Worm (Caenorhabditis elegans) whole organism, young adult: ENCODE data around the gene pap-1.
A peak's percentile ranks its signal among the peaks of the same experiment; 100 is the strongest.

Experiments used
- B0035.1 ChIP-seq: sonication (generic microtip); optimal IDR thresholded peaks from 2 replicates; lab custom pipeline; 2016; ENCODE audit warnings: missing genetic modification characterization, mild to moderate bottlenecking, missing compliant biosample characterization, missing genotype, missing genetic modification reagents
- F10E7.11 ChIP-seq: sonication (generic microtip); optimal IDR thresholded peaks from 2 replicates; lab custom pipeline; 2017; ENCODE audit warnings: mild to moderate bottlenecking, missing genetic modification characterization, moderate library complexity, missing compliant biosample characterization
- F33H1.4 ChIP-seq: fragments of 200-800 bp; sonication (Bioruptor generic); IDR thresholded peaks from 2 replicates; pipeline ENCODE4 v1.3.6; 2022; ENCODE audit warnings: missing genetic modification reagents, missing genetic modification characterization, missing compliant biosample characterization
- F37B4.10 ChIP-seq: fragments of 200-800 bp; sonication (Bioruptor generic); IDR thresholded peaks from 2 replicates; pipeline ENCODE4 v1.3.6; 2022; ENCODE audit warnings: missing genetic modification characterization, missing compliant biosample characterization
- Y79H2A.3 ChIP-seq: fragments of 200-800 bp; sonication (Bioruptor generic); conservative IDR thresholded peaks from 2 replicates; pipeline ENCODE4 v1.3.6; 2022; ENCODE audit warnings: missing genetic modification reagents, missing genetic modification characterization, missing compliant biosample characterization
- ZK185.1 ChIP-seq: sonication (generic microtip); optimal IDR thresholded peaks from 2 replicates; lab custom pipeline; 2016; ENCODE audit warnings: mild to moderate bottlenecking, missing genetic modification characterization, missing compliant biosample characterization; ENCODE audit not compliant: poor library complexity, severe bottlenecking
- attf-5 ChIP-seq: fragments of 200-800 bp; sonication (Bioruptor generic); optimal IDR thresholded peaks from 2 replicates; lab custom pipeline; 2018; ENCODE audit warnings: mild to moderate bottlenecking, missing genetic modification characterization, missing compliant biosample characterization
- attf-6 ChIP-seq: fragments of 200-800 bp; sonication (Bioruptor generic); IDR thresholded peaks from 2 replicates; pipeline ENCODE4 v1.3.6; 2022; ENCODE audit warnings: missing genetic modification reagents, missing genetic modification characterization, missing compliant biosample characterization
- bed-1 ChIP-seq: fragments of 200-800 bp; sonication (Bioruptor generic); IDR thresholded peaks from 2 replicates; pipeline ENCODE4 v1.3.6; 2022; ENCODE audit warnings: missing genetic modification reagents, missing genetic modification characterization, missing compliant biosample characterization
- cebp-1 ChIP-seq, 2 experiments: fragments of 200-800 bp in 1 of 2; sonication (Bioruptor generic) in 1 of 2; sonication (generic microtip) in 1 of 2; IDR thresholded peaks in 1 of 2; optimal IDR thresholded peaks in 1 of 2; 2 replicates each; pipeline versions ENCODE4 v1.3.6 to Lab custom; 2017 to 2022; ENCODE audit warnings: missing compliant biosample characterization in 2 of 2, missing genetic modification characterization in 2 of 2, mild to moderate bottlenecking in 1 of 2, missing genetic modification reagents in 1 of 2, moderate library complexity in 1 of 2
- ceh-58 ChIP-seq: fragments of 200-800 bp; sonication (Bioruptor generic); IDR thresholded peaks from 2 replicates; pipeline ENCODE4 v1.3.6; 2022; ENCODE audit warnings: missing genetic modification characterization, missing compliant biosample characterization
- ceh-79 ChIP-seq: sonication (generic microtip); optimal IDR thresholded peaks from 2 replicates; lab custom pipeline; 2017; ENCODE audit warnings: mild to moderate bottlenecking, missing genetic modification characterization, missing compliant biosample characterization
- dox-1 ChIP-seq: fragments of 200-800 bp; sonication (Bioruptor generic); IDR thresholded peaks from 2 replicates; pipeline ENCODE4 v1.3.6; 2022; ENCODE audit warnings: missing genetic modification reagents, missing genetic modification characterization, missing compliant biosample characterization
- egl-18 ChIP-seq: fragments of 200-800 bp; sonication (Bioruptor generic); IDR thresholded peaks from 2 replicates; pipeline ENCODE4 v1.3.6; 2022; ENCODE audit warnings: missing genetic modification reagents, missing genetic modification characterization, missing compliant biosample characterization
- egl-44 ChIP-seq: fragments of 200-800 bp; sonication (Bioruptor generic); IDR thresholded peaks from 2 replicates; pipeline ENCODE4 v1.3.6; 2022; ENCODE audit warnings: missing genetic modification reagents, missing genetic modification characterization, missing compliant biosample characterization
- hmg-1.2 ChIP-seq: fragments of 200-800 bp; sonication (Bioruptor generic); IDR thresholded peaks from 2 replicates; pipeline ENCODE4 v1.3.6; 2022; ENCODE audit warnings: missing genetic modification reagents, missing genetic modification characterization, missing compliant biosample characterization
- lin-26 ChIP-seq: fragments of 200-800 bp; sonication (Bioruptor generic); IDR thresholded peaks from 2 replicates; pipeline ENCODE4 v1.3.6; 2022; ENCODE audit warnings: missing genetic modification reagents, missing genetic modification characterization, missing compliant biosample characterization
- lin-35 ChIP-seq, 3 experiments: fragments of 150-350 bp in 2 of 3; sonication (generic microtip) in 1 of 3; optimal IDR thresholded peaks; 2 replicates each; lab custom pipeline; 2014 to 2018; ENCODE audit warnings: missing biosample characterization in 3 of 3, missing genetic modification characterization in 3 of 3, missing genetic modification reagents in 3 of 3
- madf-8 ChIP-seq: fragments of 200-800 bp; sonication (Bioruptor generic); conservative IDR thresholded peaks from 2 replicates; pipeline ENCODE4 v1.3.6; 2022; ENCODE audit warnings: missing genetic modification reagents, missing genetic modification characterization, missing compliant biosample characterization
- nhr-179 ChIP-seq: sonication (generic microtip); optimal IDR thresholded peaks from 2 replicates; lab custom pipeline; 2016; ENCODE audit warnings: mild to moderate bottlenecking, missing genetic modification characterization, missing compliant biosample characterization
- nhr-27 ChIP-seq: fragments of 200-800 bp; sonication (Bioruptor generic); optimal IDR thresholded peaks from 2 replicates; lab custom pipeline; 2018; ENCODE audit warnings: mild to moderate bottlenecking, missing genetic modification characterization, moderate library complexity, missing compliant biosample characterization
- nhr-80 ChIP-seq: sonication (generic microtip); optimal IDR thresholded peaks from 2 replicates; lab custom pipeline; 2016; ENCODE audit warnings: missing genetic modification characterization, missing compliant biosample characterization
- pha-4 ChIP-seq: fragments of 150-350 bp; sonication (generic microtip); optimal IDR thresholded peaks from 2 replicates; lab custom pipeline; 2014; ENCODE audit warnings: missing biosample characterization, missing genetic modification reagents, missing genetic modification characterization
- rec-8 ChIP-seq, 2 experiments: sonication (generic microtip); optimal IDR thresholded peaks; 2 replicates each; lab custom pipeline; 2016; ENCODE audit warnings: mild to moderate bottlenecking in 2 of 2, missing genetic modification characterization in 2 of 2, missing genetic modification reagents in 2 of 2, missing genotype in 2 of 2, missing biosample characterization in 1 of 2, missing compliant biosample characterization in 1 of 2, moderate library complexity in 1 of 2
- snpc-3.4 ChIP-seq: sonication (generic microtip); optimal IDR thresholded peaks from 2 replicates; lab custom pipeline; 2017; ENCODE audit warnings: missing genetic modification characterization, mild to moderate bottlenecking, missing compliant biosample characterization, antibody characterized with exemption, moderate library complexity, missing genotype, missing genetic modification reagents
- snpc-4 ChIP-seq, 5 experiments: fragments of 150-350 bp in 1 of 5; sonication (generic microtip) in 4 of 5; optimal IDR thresholded peaks; 2 replicates each; lab custom pipeline; 2014 to 2018; ENCODE audit warnings: missing genetic modification characterization in 5 of 5, missing biosample characterization in 3 of 5, antibody characterized with exemption in 2 of 5, mild to moderate bottlenecking in 2 of 5, missing compliant biosample characterization in 2 of 5, missing genotype in 2 of 5, moderate library complexity in 2 of 5, missing genetic modification reagents in 1 of 5
- sptf-2 ChIP-seq: fragments of 200-800 bp; sonication (Bioruptor generic); optimal IDR thresholded peaks from 2 replicates; lab custom pipeline; 2018; ENCODE audit warnings: mild to moderate bottlenecking, missing genetic modification characterization, missing compliant biosample characterization
- tlf-1 ChIP-seq: fragments of 200-800 bp; sonication (Bioruptor generic); optimal IDR thresholded peaks from 2 replicates; lab custom pipeline; 2018; ENCODE audit warnings: mild to moderate bottlenecking, missing genetic modification characterization, missing compliant biosample characterization
- unc-130 ChIP-seq: sonication (generic microtip); optimal IDR thresholded peaks from 2 replicates; lab custom pipeline; 2016; ENCODE audit warnings: missing genetic modification reagents, missing genetic modification characterization, missing compliant biosample characterization
- xnd-1 ChIP-seq: sonication (generic microtip); optimal IDR thresholded peaks from 2 replicates; lab custom pipeline; 2016; ENCODE audit warnings: missing genotype, missing genetic modification reagents, missing genetic modification characterization, missing compliant biosample characterization
- zfh-2 ChIP-seq: fragments of 200-800 bp; sonication (Bioruptor generic); conservative IDR thresholded peaks from 2 replicates; pipeline ENCODE4 v1.3.6; 2022; ENCODE audit warnings: missing genetic modification reagents, missing genetic modification characterization, missing compliant biosample characterization
- zim-3 ChIP-seq: sonication (generic microtip); optimal IDR thresholded peaks from 2 replicates; lab custom pipeline; 2017; ENCODE audit warnings: mild to moderate bottlenecking, missing genetic modification characterization, moderate library complexity, missing compliant biosample characterization
- ztf-25 ChIP-seq: fragments of 200-800 bp; sonication (Bioruptor generic); IDR thresholded peaks from 2 replicates; pipeline ENCODE4 v1.3.6; 2022; ENCODE audit warnings: missing genetic modification reagents, missing genetic modification characterization, missing compliant biosample characterization
- ztf-3 ChIP-seq: fragments of 200-800 bp; sonication (Bioruptor generic); optimal IDR thresholded peaks from 2 replicates; lab custom pipeline; 2018; ENCODE audit warnings: mild to moderate bottlenecking, missing genetic modification characterization, missing compliant biosample characterization
- ztf-6 ChIP-seq: fragments of 200-800 bp; sonication (Bioruptor generic); IDR thresholded peaks from 2 replicates; pipeline ENCODE4 v1.3.6; 2022; ENCODE audit warnings: missing genetic modification reagents, missing genetic modification characterization, missing compliant biosample characterization

Gene pap-1

DNA sequence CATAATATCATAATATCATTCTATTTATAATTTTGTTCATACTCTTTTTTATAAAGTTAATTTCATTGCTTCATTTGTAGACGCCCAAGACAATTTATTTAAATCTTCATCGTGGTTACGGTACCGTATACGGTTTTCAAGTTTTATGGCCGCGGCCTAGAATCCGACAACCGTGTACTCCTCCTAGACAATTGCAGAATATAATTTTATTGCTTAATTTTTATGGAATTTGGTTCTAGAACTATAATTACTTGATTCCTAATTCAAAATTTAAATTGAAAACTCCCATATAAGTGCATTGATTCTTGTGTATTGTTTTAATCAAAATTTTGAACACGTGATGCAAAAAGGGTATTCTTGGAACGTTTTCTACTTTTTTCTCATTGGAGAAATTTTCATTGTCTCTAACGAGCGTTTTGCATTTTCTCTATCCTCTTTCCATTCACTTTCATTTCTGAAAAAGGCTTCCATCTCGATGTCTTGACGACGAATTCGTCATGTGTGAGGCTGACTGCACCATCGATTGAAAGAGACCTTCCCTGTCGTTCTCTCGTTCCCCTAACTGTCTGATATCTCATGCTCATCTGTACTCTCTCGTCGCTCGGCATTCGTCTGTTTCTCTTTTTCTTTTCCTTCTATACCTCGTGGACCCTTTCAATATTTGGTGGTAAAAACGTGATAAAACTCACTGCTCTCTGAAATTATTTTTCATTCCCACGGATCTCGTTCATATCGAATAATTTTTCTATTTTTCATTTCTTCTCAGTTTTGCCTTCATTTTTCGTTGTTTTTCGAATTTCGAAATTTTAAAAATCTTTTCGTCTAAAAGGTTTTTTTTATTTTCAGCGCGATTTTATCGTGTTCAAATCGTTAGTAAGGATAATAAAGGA lies at the start of gene pap-1:
Gene pap-1, plus strand, starts transcription at position 840 of the 890 bp plus-strand sequence.
- TF ChIP-seq dox-1 (GFP tag; lab: Robert Waterston, UW) (0 out of 2 replicates have a peak, but pooled peaks have one; percentile 39), ceh-79 (tag; lab: Kevin White, UChicago) (no peak), unc-130 (GFP tag; lab: Kevin White, UChicago) (peak; percentile 22), hmg-1.2 (peak; percentile 97), pha-4 (no peak), nhr-27 (tag; lab: Kevin White, UChicago) (no peak), ztf-25 (GFP tag; lab: Robert Waterston, UW) (no peak), cebp-1 (GFP tag; IDR thresholded peaks at IDR 0.05; lab: Robert Waterston, UW) (no peak), cebp-1 (tag; optimal IDR thresholded peaks at IDR 0.05; lab: Kevin White, UChicago) (peak; percentile 41), attf-5 (GFP tag; lab: Kevin White, UChicago) (peak; percentile 66)

- TF ChIP-seq madf-8 (GFP tag; lab: Robert Waterston, UW) (no peak), ZK185.1 (no peak), xnd-1 (tag; lab: Kevin White, UChicago) (no peak), F33H1.4 (no peak), zfh-2 (GFP tag; lab: Robert Waterston, UW) (no peak), tlf-1 (GFP tag; lab: Kevin White, UChicago) (no peak), ceh-58 (GFP tag; lab: Robert Waterston, UW) (no peak), Y79H2A.3 (GFP tag; lab: Robert Waterston, UW) (no peak), ceh-79 (tag; lab: Kevin White, UChicago) (no peak), lin-35 (GFP tag; optimal IDR thresholded peaks at IDR 0.05; lab: Kevin White, UChicago) (no peak), F37B4.10 (GFP tag; lab: Robert Waterston, UW) (no peak), sptf-2 (GFP tag; lab: Kevin White, UChicago) (no peak), bed-1 (no peak), B0035.1 (tag; lab: Kevin White, UChicago) (no peak), attf-6 (no peak), nhr-179 (tag; lab: Kevin White, UChicago) (no peak), snpc-4 (GFP tag; optimal IDR thresholded peaks at IDR 0.05; lab: Kevin White, UChicago) (no peak), snpc-4 (tag; optimal IDR thresholded peaks at IDR 0.05; lab: Kevin White, UChicago) (no peak), egl-18 (GFP tag; lab: Robert Waterston, UW) (no peak)
- TF ChIP-seq, all 124 proteins: peak for 0
Measured at ce11 chrV:10393708-10394107, 48.1 kb upstream of the pap-1 start.

DNA sequence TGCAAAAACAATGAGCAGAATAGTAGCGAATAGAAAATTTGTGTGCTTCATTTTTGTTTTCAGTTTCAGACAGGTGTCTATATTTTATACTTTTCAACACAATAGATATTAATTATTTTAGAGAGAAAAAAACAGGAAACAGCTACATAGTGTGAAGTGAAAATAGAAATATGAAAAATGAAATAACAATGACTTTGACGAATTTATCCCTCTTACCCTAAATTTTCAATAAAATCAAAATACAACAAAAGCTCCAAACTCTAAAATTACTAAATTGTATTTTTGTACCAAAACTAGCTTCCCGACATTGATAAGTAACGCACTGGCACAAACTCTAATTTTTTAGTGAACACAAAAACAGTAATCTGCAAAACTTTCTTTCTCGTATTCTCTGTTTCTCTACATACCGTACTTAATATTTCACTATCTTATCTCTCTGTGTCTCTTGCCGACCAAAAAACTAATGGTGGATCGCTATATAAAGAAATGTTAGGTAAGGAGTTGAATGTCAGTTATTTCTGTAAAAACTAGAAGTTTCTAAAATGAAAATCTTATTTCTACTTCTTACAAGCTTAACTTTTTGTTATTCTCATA lies 46.5 kb upstream of the pap-1 start, which contains the start of the genes col-151 and ugt-1:
Gene col-151, minus strand, starts transcription at position 51 of the 594 bp plus-strand sequence.
Gene ugt-1, plus strand, starts transcription at position 491 of the 594 bp plus-strand sequence.
- TF ChIP-seq egl-44 (no peak), nhr-80 (tag; lab: Kevin White, UChicago) (peak; percentile 48), hmg-1.2 (peak; percentile 82), rec-8 (tag; optimal IDR thresholded peaks at IDR 0.05; lab: Kevin White, UChicago) (no peak), ceh-58 (GFP tag; lab: Robert Waterston, UW) (no peak)

- TF ChIP-seq snpc-3.4 (tag; lab: Kevin White, UChicago) (no peak), attf-5 (GFP tag; lab: Kevin White, UChicago) (no peak), nhr-80 (tag; lab: Kevin White, UChicago) (peak; percentile 42), F10E7.11 (no peak), ztf-3 (GFP tag; lab: Kevin White, UChicago) (no peak), ztf-6 (GFP tag; lab: Robert Waterston, UW) (no peak), zim-3 (tag; lab: Kevin White, UChicago) (no peak), lin-26 (no peak)
Measured at ce11 chrV:10398431-10398830, 43.3 kb upstream of the pap-1 start, which contains the start of gene ugt-2. ugt-2 (plus strand) TSS chrV:10398801.
